Fruit fly (Drosophila melanogaster): ENCODE results near the gene CG31715.

CG31715 gene

dm6 chr2L:10364229-10364628, 22.8 kb downstream of the CG31715 start, which contains the start of gene lft:
Gene lft (plus strand): TSS chr2L:10364471.
- TF ChIP-seq YL-1 (GFP tag; optimal IDR thresholded peaks at IDR 0.05) = peak; percentile 32
- TF ChIP-seq CG14710 (tag; optimal IDR thresholded peaks at IDR 0.05) = peak; percentile 3
- no peak for TF ChIP-seq NFAT (GFP tag; IDR thresholded peaks at IDR 0.05)
- TF ChIP-seq CG17612 (GFP tag; IDR thresholded peaks at IDR 0.05) = no peak
- TF ChIP-seq sens (GFP tag) = peak; percentile 30
- peak; percentile 3 for TF ChIP-seq Nf-YC (tag; optimal IDR thresholded peaks at IDR 0.05)
- TF ChIP-seq MBD-R2 (GFP tag; IDR thresholded peaks at IDR 0.05) = 0 out of 2 replicates have a peak, but pooled peaks have one; percentile 30
- TF ChIP-seq CG2199 (GFP tag; IDR thresholded peaks at IDR 0.05) = 0 out of 3 replicates have a peak, but pooled peaks have one; percentile 45
- TF ChIP-seq sob (GFP tag; IDR thresholded peaks at IDR 0.05) = no peak
- peak; percentile 51 for TF ChIP-seq CG1603 (tag; optimal IDR thresholded peaks at IDR 0.05)
- TF ChIP-seq CG8924 (tag; optimal IDR thresholded peaks at IDR 0.05) = peak; percentile 31
- TF ChIP-seq HLHmδ (GFP tag; optimal IDR thresholded peaks at IDR 0.05) = no peak
- TF ChIP-seq Hsf (GFP tag; optimal IDR thresholded peaks at IDR 0.05) = no peak
- TF ChIP-seq row (GFP tag; IDR thresholded peaks at IDR 0.05) = peak; percentile 55; the same call in 2 of the 3 replicates
- peak; percentile 48 for TF ChIP-seq gfzf (GFP tag; optimal IDR thresholded peaks at IDR 0.05)
- TF ChIP-seq pzg (GFP tag; optimal IDR thresholded peaks at IDR 0.05) = peak; percentile 24
- peak; percentile 42 for TF ChIP-seq trem (tag; optimal IDR thresholded peaks at IDR 0.05)
- TF ChIP-seq Med (GFP tag) = peak; percentile 73
- no peak for TF ChIP-seq CG9609 (GFP tag; optimal IDR thresholded peaks at IDR 0.05)
- TF ChIP-seq CoRest (tag; optimal IDR thresholded peaks at IDR 0.05) = peak; percentile 8
- TF ChIP-seq nom (GFP tag; optimal IDR thresholded peaks at IDR 0.05) = peak; percentile 2
- TF ChIP-seq MESR4 (GFP tag; optimal IDR thresholded peaks at IDR 0.05) = peak; percentile 52
- TF ChIP-seq CG30020 (tag; optimal IDR thresholded peaks at IDR 0.05) = peak; percentile 80
- TF ChIP-seq CG18011 (GFP tag; optimal IDR thresholded peaks at IDR 0.05) = peak; percentile 81
- no peak for TF ChIP-seq zf30C (GFP tag; optimal IDR thresholded peaks at IDR 0.05)
- TF ChIP-seq CG9797 (GFP tag; optimal IDR thresholded peaks at IDR 0.05) = peak; percentile 2
- peak; percentile 5 for TF ChIP-seq CG15514 (GFP tag; optimal IDR thresholded peaks at IDR 0.05)
- TF ChIP-seq Sry-β (GFP tag; optimal IDR thresholded peaks at IDR 0.05) = peak; percentile 90
- TF ChIP-seq CG2116 (GFP tag; optimal IDR thresholded peaks at IDR 0.05) = peak; percentile 16
- peak; percentile 36 for TF ChIP-seq Sry-δ (GFP tag; optimal IDR thresholded peaks at IDR 0.05)
- TF ChIP-seq CG11247 (GFP tag; IDR thresholded peaks at IDR 0.05) = no peak
- TF ChIP-seq CG9437 (GFP tag; optimal IDR thresholded peaks at IDR 0.05) = no peak
- TF ChIP-seq Kr (GFP tag; optimal IDR thresholded peaks at IDR 0.05) = no peak
- 0 out of 3 replicates have a peak, but pooled peaks have one; percentile 24 for TF ChIP-seq ci (GFP tag; IDR thresholded peaks at IDR 0.05)
- TF ChIP-seq CG4617 (GFP tag; optimal IDR thresholded peaks at IDR 0.05; ENCODE audit: borderline replicate concordance) = peak; percentile 8
- TF ChIP-seq Bgb (GFP tag; IDR thresholded peaks at IDR 0.05; ENCODE audit: partially characterized antibody) = no peak
- TF ChIP-seq stwl (tag; optimal IDR thresholded peaks at IDR 0.05) = peak; percentile 7

dm6 chr2L:10366525-10366924, 25.1 kb downstream of the CG31715 start, which contains the start of gene CG5056:
Gene CG5056 (plus strand): TSS chr2L:10366692.
- TF ChIP-seq CG9215 (GFP tag; IDR thresholded peaks at IDR 0.05) (no peak), CG12744 (GFP tag; optimal IDR thresholded peaks at IDR 0.05) (no peak), grau (tag; optimal IDR thresholded peaks at IDR 0.05) (peak; percentile 34), CG16779 (GFP tag; IDR thresholded peaks at IDR 0.05) (no peak), E2f2 (GFP tag; IDR thresholded peaks at IDR 0.05) (no peak), pb (GFP tag; optimal IDR thresholded peaks at IDR 0.05) (no peak), CG1792 (GFP tag; optimal IDR thresholded peaks at IDR 0.05) (no peak), fru (optimal IDR thresholded peaks at IDR 0.05) (no peak), CG2889 (GFP tag; IDR thresholded peaks at IDR 0.05) (no peak), CG11456 (GFP tag; IDR thresholded peaks at IDR 0.05) (no peak), dmrt99B (tag; optimal IDR thresholded peaks at IDR 0.05) (no peak), vnd (GFP tag; IDR thresholded peaks at IDR 0.05; ENCODE audit: partially characterized antibody) (no peak), Nf-YA (GFP tag; IDR thresholded peaks at IDR 0.05) (no peak), ind (GFP tag; optimal IDR thresholded peaks at IDR 0.05) (no peak), CHES-1-like (GFP tag; optimal IDR thresholded peaks at IDR 0.05) (no peak), exex (tag; optimal IDR thresholded peaks at IDR 0.05) (no peak), her (GFP tag; optimal IDR thresholded peaks at IDR 0.05) (peak; percentile 95)
